Fruit fly (Drosophila melanogaster) whole organism, embryonic: ENCODE measurements around the gene CG7432.

Source experiments
- ATbp ChIP-seq: fragments of 200-800 bp; sonication (Bioruptor generic); optimal IDR thresholded peaks from 2 replicates; lab custom pipeline; 2017; ENCODE audit warnings: missing biosample characterization, mild to moderate bottlenecking, missing genetic modification characterization, missing genetic modification reagents
- Bgb ChIP-seq: fragments of 200-800 bp; sonication (Bioruptor generic); IDR thresholded peaks from 2 replicates; pipeline ENCODE4 v1.3.6; 2022; ENCODE audit warnings: missing biosample characterization, missing genetic modification characterization; ENCODE audit not compliant: partially characterized antibody
- Bteb2 ChIP-seq: fragments of 200-800 bp; sonication (Bioruptor generic); optimal IDR thresholded peaks from 2 replicates; lab custom pipeline; 2016; ENCODE audit warnings: missing biosample characterization, missing genetic modification characterization
- CG11456 ChIP-seq: fragments of 200-800 bp; sonication (Bioruptor generic); IDR thresholded peaks from 3 replicates; pipeline ENCODE4 v1.3.6; 2022; ENCODE audit warnings: missing biosample characterization, missing genetic modification characterization
- CG13287 ChIP-seq: fragments of 200-800 bp; sonication (Bioruptor generic); IDR thresholded peaks from 2 replicates; pipeline ENCODE4 v1.3.6; 2022; ENCODE audit warnings: missing biosample characterization, missing genetic modification characterization; ENCODE audit not compliant: partially characterized antibody
- CG14014 ChIP-seq: fragments of 200-800 bp; sonication (Bioruptor generic); IDR thresholded peaks from 2 replicates; pipeline ENCODE4 v1.3.6; 2022; ENCODE audit warnings: missing biosample characterization, missing genetic modification characterization
- CG14441 ChIP-seq: fragments of 200-800 bp; sonication (Bioruptor generic); IDR thresholded peaks from 2 replicates; pipeline ENCODE4 v1.3.6; 2022; ENCODE audit warnings: missing biosample characterization, missing genetic modification characterization
- CG1602 ChIP-seq: fragments of 200-800 bp; sonication (Bioruptor generic); optimal IDR thresholded peaks from 3 replicates; lab custom pipeline; 2016; ENCODE audit warnings: missing biosample characterization, missing genetic modification characterization
- CG1603 ChIP-seq: fragments of 200-800 bp; sonication (Bioruptor generic); optimal IDR thresholded peaks from 2 replicates; lab custom pipeline; 2019; ENCODE audit warnings: missing biosample characterization, mild to moderate bottlenecking, missing genetic modification characterization, moderate library complexity
- CG17568 ChIP-seq: fragments of 200-800 bp; sonication (Bioruptor generic); optimal IDR thresholded peaks from 2 replicates; lab custom pipeline; 2018; ENCODE audit warnings: missing biosample characterization, mild to moderate bottlenecking, missing genetic modification characterization, moderate library complexity
- CG2875 ChIP-seq: fragments of 200-800 bp; sonication (Bioruptor generic); optimal IDR thresholded peaks from 2 replicates; lab custom pipeline; 2017; ENCODE audit warnings: missing biosample characterization, mild to moderate bottlenecking, missing genetic modification characterization, missing genetic modification reagents
- CG3065 ChIP-seq: fragments of 200-800 bp; sonication (Bioruptor generic); optimal IDR thresholded peaks from 2 replicates; lab custom pipeline; 2016; ENCODE audit warnings: missing biosample characterization, missing genetic modification characterization
- CG32532 ChIP-seq: fragments of 200-800 bp; sonication (Bioruptor generic); IDR thresholded peaks from 2 replicates; pipeline ENCODE4 v1.3.6; 2022; ENCODE audit warnings: missing biosample characterization, missing genetic modification characterization
- CG34224 ChIP-seq: fragments of 200-800 bp; sonication (Bioruptor generic); IDR thresholded peaks from 3 replicates; pipeline ENCODE4 v1.3.6; 2022; ENCODE audit warnings: missing biosample characterization, missing genetic modification characterization; ENCODE audit not compliant: partially characterized antibody
- CG3726 ChIP-seq: fragments of 200-800 bp; sonication (Bioruptor generic); IDR thresholded peaks from 3 replicates; pipeline ENCODE4, ENCODE4 v1.3.6; 2022; ENCODE audit warnings: missing biosample characterization, missing genetic modification characterization
- CG3847 ChIP-seq: fragments of 200-800 bp; sonication (Bioruptor generic); IDR thresholded peaks from 2 replicates; pipeline ENCODE4 v1.3.6; 2022; ENCODE audit warnings: missing biosample characterization, missing genetic modification characterization
- CG43689 ChIP-seq: fragments of 200-800 bp; sonication (Bioruptor generic); IDR thresholded peaks from 2 replicates; pipeline ENCODE4 v1.3.6; 2022; ENCODE audit warnings: missing biosample characterization, missing genetic modification characterization
- CG6854 ChIP-seq: fragments of 200-800 bp; sonication (Bioruptor generic); optimal IDR thresholded peaks from 3 replicates; lab custom pipeline; 2017; ENCODE audit warnings: missing biosample characterization, mild to moderate bottlenecking, missing genetic modification characterization
- CG7839 ChIP-seq: fragments of 200-800 bp; sonication (Bioruptor generic); optimal IDR thresholded peaks from 3 replicates; lab custom pipeline; 2018; ENCODE audit warnings: missing biosample characterization, mild to moderate bottlenecking, missing genetic modification characterization, moderate library complexity
- CG8290 ChIP-seq, 3 experiments: fragments of 200-800 bp; sonication (Bioruptor generic); optimal IDR thresholded peaks; 2 replicates each; lab custom pipeline; 2016 to 2019; ENCODE audit warnings: missing biosample characterization in 3 of 3, missing genetic modification characterization in 3 of 3, mild to moderate bottlenecking in 2 of 3, moderate library complexity in 1 of 3
- CG9932 ChIP-seq: fragments of 200-800 bp; sonication (Bioruptor generic); IDR thresholded peaks from 2 replicates; pipeline ENCODE4 v1.3.6; 2022; ENCODE audit warnings: missing biosample characterization, missing genetic modification characterization
- Dip3 ChIP-seq: fragments of 200-800 bp; sonication (Bioruptor generic); optimal IDR thresholded peaks from 3 replicates; lab custom pipeline; 2016; ENCODE audit warnings: missing biosample characterization, missing genetic modification characterization
- Ets65A ChIP-seq: fragments of 200-800 bp; sonication (Bioruptor generic); peaks from one replicate; lab custom pipeline; 2016; ENCODE audit warnings: missing biosample characterization, missing genetic modification characterization
- Gug ChIP-seq: fragments of 200-800 bp; sonication (Bioruptor generic); IDR thresholded peaks from 4 replicates; pipeline ENCODE4 v1.3.6; 2022; ENCODE audit warnings: missing biosample characterization, missing genetic modification characterization
- H2.0 ChIP-seq: fragments of 200-800 bp; sonication (Bioruptor generic); IDR thresholded peaks from 2 replicates; pipeline ENCODE4 v1.3.6; 2022; ENCODE audit warnings: missing biosample characterization, missing genetic modification characterization
- HLH4C ChIP-seq: fragments of 200-800 bp; sonication (Bioruptor generic); IDR thresholded peaks from 3 replicates; pipeline ENCODE4 v1.3.6; 2022; ENCODE audit warnings: missing biosample characterization, missing genetic modification characterization; ENCODE audit not compliant: partially characterized antibody
- Kr ChIP-seq: fragments of 200-800 bp; sonication (Bioruptor generic); optimal IDR thresholded peaks from 2 replicates; lab custom pipeline; 2017; ENCODE audit warnings: missing biosample characterization, mild to moderate bottlenecking, missing genetic modification characterization
- MTF-1 ChIP-seq: fragments of 200-800 bp; sonication (Bioruptor generic); optimal IDR thresholded peaks from 2 replicates; lab custom pipeline; 2018; ENCODE audit warnings: missing biosample characterization, mild to moderate bottlenecking, missing genetic modification characterization, borderline replicate concordance
- Med ChIP-seq: fragments of 200-800 bp; sonication (Bioruptor generic); peaks from one replicate; lab custom pipeline; 2016; ENCODE audit warnings: missing biosample characterization, missing genetic modification characterization, mild to moderate bottlenecking, inconsistent platforms, moderate library complexity
- Rx ChIP-seq: fragments of 200-800 bp; sonication (Bioruptor generic); IDR thresholded peaks from 2 replicates; pipeline ENCODE4 v1.3.6; 2022; ENCODE audit warnings: missing biosample characterization, missing genetic modification characterization
- Scr ChIP-seq: fragments of 200-800 bp; sonication (Bioruptor generic); IDR thresholded peaks from 2 replicates; pipeline ENCODE4 v1.3.6; 2022; ENCODE audit warnings: missing biosample characterization, missing genetic modification characterization; ENCODE audit not compliant: partially characterized antibody
- Sin3A ChIP-seq: fragments of >200 bp; optimal IDR thresholded peaks from 2 replicates; lab custom pipeline; 2018
- Sry-δ ChIP-seq: fragments of 200-800 bp; sonication (Bioruptor generic); optimal IDR thresholded peaks from 2 replicates; lab custom pipeline; 2016; ENCODE audit warnings: missing biosample characterization, missing genetic modification characterization
- Xbp1 ChIP-seq: fragments of 200-800 bp; sonication (Bioruptor generic); optimal IDR thresholded peaks from 3 replicates; lab custom pipeline; 2016; ENCODE audit warnings: missing biosample characterization, mild to moderate bottlenecking, missing genetic modification characterization
- bbx ChIP-seq: fragments of 200-800 bp; sonication (Bioruptor generic); IDR thresholded peaks from 2 replicates; pipeline ENCODE4 v1.3.6; 2022; ENCODE audit warnings: missing biosample characterization, missing genetic modification characterization; ENCODE audit not compliant: partially characterized antibody
- gro ChIP-seq: fragments of 200-800 bp; sonication (Bioruptor generic); optimal IDR thresholded peaks from 2 replicates; lab custom pipeline; 2016; ENCODE audit warnings: missing biosample characterization, missing genetic modification characterization
- hb ChIP-seq: fragments of 200-800 bp; sonication (Bioruptor generic); IDR thresholded peaks from 3 replicates; pipeline ENCODE4 v1.3.6; 2022; ENCODE audit warnings: missing biosample characterization, missing genetic modification characterization; ENCODE audit not compliant: partially characterized antibody
- hbn ChIP-seq: fragments of 200-800 bp; sonication (Bioruptor generic); IDR thresholded peaks from 2 replicates; pipeline ENCODE4 v1.3.6; 2022; ENCODE audit warnings: missing biosample characterization, missing genetic modification characterization; ENCODE audit not compliant: partially characterized antibody
- luna ChIP-seq: fragments of 200-800 bp; sonication (Bioruptor generic); optimal IDR thresholded peaks from 2 replicates; lab custom pipeline; 2016; ENCODE audit warnings: missing biosample characterization, missing genetic modification characterization
- nerfin-2 ChIP-seq: fragments of 200-800 bp; sonication (Bioruptor generic); IDR thresholded peaks from 2 replicates; pipeline ENCODE4 v1.3.6; 2022; ENCODE audit warnings: missing biosample characterization, missing genetic modification characterization; ENCODE audit not compliant: partially characterized antibody
- pzg ChIP-seq: fragments of 200-800 bp; sonication (Bioruptor generic); optimal IDR thresholded peaks from 3 replicates; lab custom pipeline; 2018; ENCODE audit warnings: missing biosample characterization, mild to moderate bottlenecking, missing genetic modification characterization, moderate library complexity
- row ChIP-seq: fragments of 200-800 bp; sonication (Bioruptor generic); IDR thresholded peaks from 3 replicates; pipeline ENCODE4 v1.3.6; 2022; ENCODE audit warnings: missing biosample characterization, missing genetic modification characterization
- slbo ChIP-seq: fragments of 200-800 bp; sonication (Bioruptor generic); IDR thresholded peaks from 2 replicates; pipeline ENCODE4 v1.3.6; 2022; ENCODE audit warnings: missing biosample characterization, missing genetic modification characterization
- ssp ChIP-seq: fragments of 200-800 bp; sonication (Bioruptor generic); IDR thresholded peaks from 2 replicates; pipeline ENCODE4 v1.3.6; 2022; ENCODE audit warnings: missing biosample characterization, missing genetic modification characterization
- tgo ChIP-seq: fragments of 200-800 bp; sonication (Bioruptor generic); IDR thresholded peaks from 3 replicates; pipeline ENCODE4 v1.3.6; 2022; ENCODE audit warnings: missing biosample characterization, missing genetic modification characterization
- tll ChIP-seq, 2 experiments: fragments of 200-800 bp in 1 of 2; fragments of >200 bp in 1 of 2; sonication (Bioruptor generic) in 1 of 2; optimal IDR thresholded peaks; 2 replicates each; lab custom pipeline; 2017 to 2019; ENCODE audit warnings: missing biosample characterization in 2 of 2, missing genetic modification characterization in 2 of 2, mild to moderate bottlenecking in 1 of 2, moderate library complexity in 1 of 2
- tna ChIP-seq: fragments of 200-800 bp; sonication (Bioruptor generic); IDR thresholded peaks from 2 replicates; pipeline ENCODE4 v1.3.6; 2022; ENCODE audit warnings: missing biosample characterization, missing genetic modification characterization; ENCODE audit not compliant: partially characterized antibody
- vnd ChIP-seq: fragments of 200-800 bp; sonication (Bioruptor generic); IDR thresholded peaks from 3 replicates; pipeline ENCODE4 v1.3.6; 2022; ENCODE audit warnings: missing biosample characterization, missing genetic modification characterization; ENCODE audit not compliant: partially characterized antibody
- wor ChIP-seq: fragments of 200-800 bp; sonication (Bioruptor generic); IDR thresholded peaks from 2 replicates; pipeline ENCODE4 v1.3.6; 2022; ENCODE audit warnings: missing biosample characterization, missing genetic modification characterization
- zen2 ChIP-seq: fragments of 200-800 bp; sonication (Bioruptor generic); IDR thresholded peaks from 3 replicates; pipeline ENCODE4 v1.3.6; 2022; ENCODE audit warnings: missing biosample characterization, missing genetic modification characterization; ENCODE audit not compliant: partially characterized antibody

Gene CG7432

DNA sequence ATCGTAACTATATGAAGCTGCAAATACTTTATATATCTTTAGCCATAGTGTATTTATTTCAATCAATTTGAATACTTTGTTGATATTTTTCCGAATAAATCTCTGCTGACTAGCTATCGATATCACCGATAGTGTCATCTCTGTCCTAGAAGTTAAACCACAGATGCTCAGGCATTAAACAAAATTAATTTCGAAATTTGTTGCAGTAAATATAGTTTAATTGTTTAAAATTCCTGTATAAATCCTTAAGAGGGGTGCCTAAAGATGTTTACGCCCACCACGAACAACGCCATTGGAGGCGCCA, 20.0 kb upstream of the CG7432 start, which contains the start of gene Nup58 (continued):
- TF ChIP-seq zen2 (GFP tag; lab: Robert Waterston, UW), result peak; percentile 76
- TF ChIP-seq Dip3, result no peak
- peak; percentile 58 for TF ChIP-seq CG1603
- no peak for TF ChIP-seq wor (GFP tag; lab: Robert Waterston, UW)
- TF ChIP-seq Bgb (GFP tag; lab: Robert Waterston, UW), result peak; percentile 79
- peak; percentile 40 for TF ChIP-seq CG32532
- TF ChIP-seq Scr (GFP tag; lab: Robert Waterston, UW), result peak; percentile 89
- TF ChIP-seq ATbp (GFP tag; lab: Kevin White, UChicago), result no peak
- peak; percentile 64 for TF ChIP-seq HLH4C (GFP tag; lab: Robert Waterston, UW)
- TF ChIP-seq bbx (GFP tag; lab: Robert Waterston, UW), result peak; percentile 84
- no peak for TF ChIP-seq CG2875 (GFP tag; lab: Kevin White, UChicago)
- TF ChIP-seq Ets65A, result peak; percentile 41
- peak; percentile 83 for TF ChIP-seq Med
- no peak for TF ChIP-seq Rx (GFP tag; lab: Robert Waterston, UW)
- peak; percentile 86 for TF ChIP-seq CG13287 (GFP tag; lab: Robert Waterston, UW)
- TF ChIP-seq tll (GFP tag; optimal IDR thresholded peaks at IDR 0.05; lab: Kevin White, UChicago), result peak in 1 of 2 experiments; percentile 9
- TF ChIP-seq hb, result peak; percentile 15; the same call in 1 of the 3 replicates
- no peak for TF ChIP-seq CG14014 (GFP tag; lab: Robert Waterston, UW)
- TF ChIP-seq CG11456, result 0 out of 3 replicates have a peak, but pooled peaks have one; percentile 29
- TF ChIP-seq Bteb2, result no peak
- peak; percentile 42 for TF ChIP-seq row
- peak; percentile 50 for TF ChIP-seq tna (GFP tag; lab: Robert Waterston, UW)
- TF ChIP-seq CG7839 (tag; lab: Kevin White, UChicago), result no peak
- no peak for TF ChIP-seq Gug (GFP tag; lab: Robert Waterston, UW)
- no peak for TF ChIP-seq gro (GFP tag; lab: Kevin White, UChicago)
- peak; percentile 71 for TF ChIP-seq CG9932 (GFP tag; lab: Robert Waterston, UW)
- TF ChIP-seq CG6854, result no peak
- TF ChIP-seq CG43689 (GFP tag; lab: Robert Waterston, UW), result no peak
- TF ChIP-seq CG14441, result 0 out of 2 replicates have a peak, but pooled peaks have one; percentile 25
- peak; percentile 81 for TF ChIP-seq CG34224 (GFP tag; lab: Robert Waterston, UW)
- TF ChIP-seq H2.0, result no peak
- peak; percentile 58; the same call in 1 of the 2 replicates for TF ChIP-seq slbo
- peak; percentile 62 for TF ChIP-seq Sry-δ (GFP tag; lab: Kevin White, UChicago)
- TF ChIP-seq CG3726, result no peak
- TF ChIP-seq Xbp1 (GFP tag; lab: Kevin White, UChicago), result peak; percentile 4
- no peak for TF ChIP-seq Sin3A (lab: Kevin White, UChicago)
- no peak for TF ChIP-seq CG3065
- no peak for TF ChIP-seq tgo (GFP tag; lab: Robert Waterston, UW)
- no peak for TF ChIP-seq CG17568 (GFP tag; lab: Kevin White, UChicago)
- peak; percentile 55 for TF ChIP-seq nerfin-2 (GFP tag; lab: Robert Waterston, UW)
- TF ChIP-seq ssp (GFP tag; lab: Robert Waterston, UW), result no peak
- no peak for TF ChIP-seq CG3847
- no peak for TF ChIP-seq MTF-1
- TF ChIP-seq pzg, result peak; percentile 32
- no peak for TF ChIP-seq luna (GFP tag; lab: Kevin White, UChicago)
- peak; percentile 77 for TF ChIP-seq hbn (GFP tag; lab: Robert Waterston, UW)
- TF ChIP-seq CG1602, result no peak
- TF ChIP-seq vnd, result peak; percentile 76
- no peak for TF ChIP-seq CG8290 (GFP tag; optimal IDR thresholded peaks at IDR 0.05; lab: Kevin White, UChicago)
- peak in 1 of 2 experiments; percentile 53 for TF ChIP-seq CG8290 (tag; optimal IDR thresholded peaks at IDR 0.05; lab: Kevin White, UChicago)
- no peak for TF ChIP-seq Kr (GFP tag; lab: Kevin White, UChicago)
